Worm (Caenorhabditis elegans): Measurements from ENCODE around the gene F37C4.8.

DNA sequence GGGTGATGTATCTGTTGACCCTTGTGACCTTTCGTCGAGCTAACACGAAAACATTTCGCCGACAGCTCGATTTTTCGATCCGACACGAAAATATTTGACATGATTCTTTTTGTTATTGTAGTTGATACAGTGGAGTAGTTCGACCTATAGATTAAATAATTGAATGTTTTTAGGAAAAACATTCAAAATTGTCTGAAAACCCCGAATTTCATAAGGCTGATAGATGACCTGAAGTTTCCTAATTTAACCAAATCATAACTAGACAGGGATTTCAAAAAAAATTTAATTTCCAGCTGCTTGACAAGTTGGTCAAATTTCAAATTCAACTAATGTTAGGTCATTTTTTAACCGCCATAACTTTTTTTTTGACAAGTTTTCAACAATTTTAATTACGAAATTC is 46.0 kb downstream of the F37C4.8 start, which contains the start of gene cal-3:
- TF ChIP-seq W03F9.2 (tag; optimal IDR thresholded peaks at IDR 0.05) = no peak
- no peak for TF ChIP-seq him-1 (tag; optimal IDR thresholded peaks at IDR 0.05)
- no peak for TF ChIP-seq dao-5 (tag; optimal IDR thresholded peaks at IDR 0.05)
